Worm (Caenorhabditis elegans) whole organism, L1 larva: Measurements from ENCODE around the gene C48B4.7.

Experiments
- dpl-1 ChIP-seq, 3 experiments: fragments of 150-350 bp in 2 of 3; sonication (generic microtip) in 1 of 3; optimal IDR thresholded peaks; 2 replicates each; lab custom pipeline; 2014 to 2017; ENCODE audit warnings: missing biosample characterization in 3 of 3, missing genetic modification characterization in 3 of 3, missing genetic modification reagents in 3 of 3
- elt-2 ChIP-seq: sonication (generic microtip); optimal IDR thresholded peaks from 2 replicates; lab custom pipeline; 2016; ENCODE audit warnings: missing genetic modification characterization, mild to moderate bottlenecking, inconsistent platforms, missing compliant biosample characterization, missing genetic modification reagents
- fos-1 ChIP-seq: fragments of 150-350 bp; optimal IDR thresholded peaks from 2 replicates; lab custom pipeline; 2014; ENCODE audit warnings: missing biosample characterization, missing genetic modification characterization
- jun-1 ChIP-seq: fragments of 150-350 bp; optimal IDR thresholded peaks from 2 replicates; lab custom pipeline; 2014; ENCODE audit warnings: missing biosample characterization, missing genetic modification reagents, missing genetic modification characterization
- mdl-1 ChIP-seq, 2 experiments: fragments of 150-350 bp; optimal IDR thresholded peaks; 2 replicates each; lab custom pipeline; 2014 to 2017; ENCODE audit warnings: missing biosample characterization in 2 of 2, missing genetic modification characterization in 2 of 2, inconsistent platforms in 1 of 2
- nhr-11 ChIP-seq: fragments of 150-350 bp; optimal IDR thresholded peaks from 2 replicates; lab custom pipeline; 2014; ENCODE audit warnings: missing biosample characterization, missing genetic modification characterization
- nhr-12 ChIP-seq: sonication (generic microtip); optimal IDR thresholded peaks from 2 replicates; lab custom pipeline; 2017; ENCODE audit warnings: missing biosample characterization, missing genetic modification characterization
- nhr-237 ChIP-seq: fragments of 150-350 bp; optimal IDR thresholded peaks from 2 replicates; lab custom pipeline; 2014; ENCODE audit warnings: missing biosample characterization, missing genetic modification characterization
- nhr-28 ChIP-seq: fragments of 150-350 bp; optimal IDR thresholded peaks from 2 replicates; lab custom pipeline; 2014; ENCODE audit warnings: missing biosample characterization, missing genetic modification characterization
- pqm-1 ChIP-seq: sonication (generic microtip); optimal IDR thresholded peaks from 3 replicates; lab custom pipeline; 2017; ENCODE audit warnings: missing biosample characterization, missing genetic modification characterization
- snpc-4 ChIP-seq: fragments of 150-350 bp; optimal IDR thresholded peaks from 2 replicates; lab custom pipeline; 2014; ENCODE audit warnings: missing biosample characterization, missing genetic modification characterization
- unc-98 ChIP-seq: fragments of 200-800 bp; sonication (Bioruptor generic); IDR thresholded peaks from 2 replicates; pipeline ENCODE4 v1.3.6; 2022; ENCODE audit warnings: missing genetic modification characterization, missing compliant biosample characterization

DNA sequence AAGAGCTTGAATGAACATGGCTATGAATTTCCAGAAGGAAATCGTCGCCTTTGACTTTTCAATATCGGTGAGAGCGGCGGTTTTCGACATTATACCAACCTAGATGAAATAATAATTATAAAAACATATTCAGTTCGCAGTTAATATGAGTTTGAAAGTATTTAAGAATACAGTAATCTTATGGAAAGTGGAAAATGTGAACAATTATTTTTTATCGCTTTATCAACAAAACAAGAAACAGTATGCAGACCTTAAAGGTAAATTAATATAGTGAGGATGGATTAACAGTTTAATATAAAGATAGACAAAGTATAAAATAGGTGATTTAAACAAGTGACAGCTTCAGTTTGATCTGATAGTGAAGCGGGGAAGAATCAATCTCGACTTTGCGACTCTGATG lies 768 bp downstream of the C48B4.7 start, which contains the start of gene C48B4.6:
- no peak for TF ChIP-seq snpc-4 (tag; lab: Kevin White, UChicago)
- no peak for TF ChIP-seq nhr-12 (tag; lab: Kevin White, UChicago)
- TF ChIP-seq nhr-11 (tag; lab: Kevin White, UChicago): no peak
- no peak for TF ChIP-seq mdl-1 (tag; optimal IDR thresholded peaks at IDR 0.05; lab: Kevin White, UChicago)
- TF ChIP-seq fos-1: no peak
- TF ChIP-seq nhr-237 (tag; lab: Kevin White, UChicago): no peak
- no peak for TF ChIP-seq dpl-1 (GFP tag; optimal IDR thresholded peaks at IDR 0.05; lab: Kevin White, UChicago)
- no peak for TF ChIP-seq jun-1 (tag; lab: Kevin White, UChicago)
- TF ChIP-seq pqm-1 (tag; lab: Kevin White, UChicago): no peak
- TF ChIP-seq unc-98 (GFP tag; lab: Robert Waterston, UW): no peak
- no peak for TF ChIP-seq elt-2 (tag; lab: Kevin White, UChicago)
- no peak for TF ChIP-seq nhr-28 (tag; lab: Kevin White, UChicago)
